Worm (Caenorhabditis elegans) whole organism, L2 larva: Measurements from ENCODE around the gene cyp-34A7.

ENCODE experiments used
- fos-1 ChIP-seq: fragments of 150-350 bp; optimal IDR thresholded peaks from 2 replicates; lab custom pipeline; 2014; ENCODE audit warnings: missing biosample characterization, missing genetic modification characterization
- gmeb-1 ChIP-seq: fragments of 150-350 bp; optimal IDR thresholded peaks from 2 replicates; lab custom pipeline; 2014; ENCODE audit warnings: missing biosample characterization, missing genetic modification characterization
- nhr-237 ChIP-seq: fragments of 150-350 bp; optimal IDR thresholded peaks from 2 replicates; lab custom pipeline; 2014; ENCODE audit warnings: missing biosample characterization, missing genetic modification characterization
- unc-39 ChIP-seq: fragments of 150-350 bp; optimal IDR thresholded peaks from 2 replicates; lab custom pipeline; 2014; ENCODE audit warnings: missing biosample characterization, missing genetic modification characterization

DNA sequence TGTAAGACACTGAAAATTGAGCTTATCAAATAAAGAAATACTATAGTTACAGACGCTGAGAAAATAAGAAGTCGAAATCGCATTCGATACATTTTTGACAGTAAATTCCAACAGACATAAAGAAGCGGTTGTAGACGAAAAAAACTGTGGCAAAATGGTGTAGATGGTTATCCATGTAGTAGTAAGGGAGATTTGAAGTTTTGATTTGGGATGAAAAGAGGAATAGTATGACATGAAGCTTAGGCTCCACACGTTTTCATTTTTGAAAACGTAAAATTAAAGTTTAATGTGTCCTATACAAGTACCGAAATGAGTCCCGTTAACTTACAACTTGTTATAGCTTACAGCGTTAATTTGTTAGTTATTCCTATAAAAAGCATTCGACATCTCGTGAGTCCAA, 30.4 kb upstream of the cyp-34A7 start, which contains the start of gene K09D9.9:
- TF ChIP-seq fos-1 (no peak), nhr-237 (tag; lab: Kevin White, UChicago) (no peak), gmeb-1 (tag; lab: Kevin White, UChicago) (no peak), unc-39 (tag; lab: Kevin White, UChicago) (no peak)
